Fruit fly (Drosophila melanogaster) whole organism, pupa: ENCODE data around the gene tkv.

Experiments used
- CG13204 ChIP-seq: fragments of 200-800 bp; sonication (Bioruptor generic); optimal IDR thresholded peaks from 2 replicates; lab custom pipeline; 2018; ENCODE audit warnings: missing biosample characterization, mild to moderate bottlenecking, missing genetic modification characterization, moderate library complexity
- CG8301 ChIP-seq: fragments of 200-800 bp; sonication (Bioruptor generic); optimal IDR thresholded peaks from 2 replicates; lab custom pipeline; 2018; ENCODE audit warnings: missing biosample characterization, mild to moderate bottlenecking, missing genetic modification characterization
- Ets98B ChIP-seq: fragments of 200-800 bp; sonication (Bioruptor generic); IDR thresholded peaks from 2 replicates; pipeline ENCODE4 v1.3.6; 2022; ENCODE audit warnings: missing biosample characterization, missing genetic modification characterization
- Snoo ChIP-seq: fragments of 200-800 bp; sonication (Bioruptor generic); optimal IDR thresholded peaks from 3 replicates; lab custom pipeline; 2017; ENCODE audit warnings: missing biosample characterization, mild to moderate bottlenecking, missing genetic modification characterization, inconsistent platforms

DNA sequence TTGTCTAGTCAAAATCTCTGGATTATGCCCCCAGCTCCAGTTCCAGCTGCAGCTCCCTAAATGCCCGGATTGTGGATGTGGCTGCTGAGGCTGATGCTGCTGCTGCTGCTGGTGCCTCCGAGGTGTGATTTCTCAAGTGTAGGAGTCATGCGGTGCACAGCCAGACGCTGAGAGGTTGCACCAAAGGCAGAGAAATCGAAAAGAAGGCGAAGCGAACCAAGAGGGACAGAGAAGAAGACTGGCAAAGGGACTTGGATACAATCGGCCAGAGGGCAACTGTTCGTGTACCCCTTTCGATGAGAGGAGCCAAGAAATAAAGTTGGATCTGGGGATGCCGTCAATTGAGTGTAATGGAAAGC, 32.6 kb downstream of the tkv start:
- no peak for TF ChIP-seq Snoo (tag; lab: Kevin White, UChicago)
- no peak for TF ChIP-seq CG8301 (tag; lab: Kevin White, UChicago)
- no peak for TF ChIP-seq Ets98B (GFP tag; lab: Robert Waterston, UW)
- TF ChIP-seq CG13204 (GFP tag; lab: Kevin White, UChicago): peak; percentile 43
